Worm (Caenorhabditis elegans) whole organism, late embryonic: ENCODE data around the gene ttbk-5.

Source experiments
- elt-2 ChIP-seq: sonication (generic microtip); optimal IDR thresholded peaks from 2 replicates; lab custom pipeline; 2016; ENCODE audit warnings: missing genetic modification reagents, missing genetic modification characterization, missing compliant biosample characterization
- unc-86 ChIP-seq: sonication (generic microtip); optimal IDR thresholded peaks from 2 replicates; lab custom pipeline; 2016; ENCODE audit warnings: missing genetic modification characterization, missing compliant biosample characterization

DNA sequence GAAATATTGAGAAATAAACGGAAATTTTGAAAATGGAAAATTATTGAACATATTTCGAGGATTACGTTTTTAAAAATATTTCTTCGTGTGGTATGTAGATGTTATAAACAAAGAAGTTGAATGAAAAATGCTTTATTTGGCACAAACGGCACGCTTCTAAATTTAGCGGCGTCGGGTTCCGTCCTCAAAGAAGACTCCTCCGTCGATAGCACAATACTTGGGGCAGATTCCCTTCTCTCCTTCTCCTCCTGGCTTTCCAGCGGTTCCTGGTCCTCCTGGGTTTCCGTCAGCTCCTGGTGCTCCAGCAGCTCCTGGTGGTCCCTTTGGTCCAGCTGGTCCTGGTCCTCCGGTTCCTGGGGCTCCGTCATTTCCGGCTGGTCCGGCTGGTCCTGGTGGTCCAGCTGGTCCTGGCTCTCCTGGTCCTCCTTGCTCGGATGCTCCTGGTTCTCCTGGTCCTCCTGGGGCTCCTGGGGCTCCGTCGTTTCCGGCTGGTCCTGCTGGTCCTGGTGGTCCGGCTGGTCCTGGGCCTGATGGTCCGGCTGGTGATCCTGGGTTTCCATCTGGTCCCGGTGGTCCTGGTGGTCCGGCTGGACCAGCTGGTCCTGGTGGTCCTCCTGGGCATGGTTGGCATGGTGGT lies 6.0 kb upstream of the ttbk-5 start, which contains the start of gene W01B6.8:
- no peak for TF ChIP-seq elt-2
- TF ChIP-seq unc-86 (tag; lab: Kevin White, UChicago) = no peak
